Worm (Caenorhabditis elegans) whole organism, young adult: ENCODE results near the gene srd-35.

Experiments used
- B0035.1 ChIP-seq: sonication (generic microtip); optimal IDR thresholded peaks from 2 replicates; lab custom pipeline; 2016; ENCODE audit warnings: missing genetic modification characterization, mild to moderate bottlenecking, missing compliant biosample characterization, missing genotype, missing genetic modification reagents
- C06A6.2 ChIP-seq: fragments of 200-800 bp; sonication (Bioruptor generic); conservative IDR thresholded peaks from 2 replicates; pipeline ENCODE4 v1.3.6; 2022; ENCODE audit warnings: missing genetic modification characterization, missing compliant biosample characterization
- C17E4.6 ChIP-seq: fragments of 200-800 bp; sonication (Bioruptor generic); IDR thresholded peaks from 2 replicates; pipeline ENCODE4 v1.3.6; 2022; ENCODE audit warnings: missing genetic modification reagents, missing genetic modification characterization, missing compliant biosample characterization
- D2030.7 ChIP-seq: fragments of 200-800 bp; sonication (Bioruptor generic); IDR thresholded peaks from 2 replicates; pipeline ENCODE4 v1.3.6; 2022; ENCODE audit warnings: missing genetic modification reagents, missing genetic modification characterization, missing compliant biosample characterization
- F10E7.11 ChIP-seq: sonication (generic microtip); optimal IDR thresholded peaks from 2 replicates; lab custom pipeline; 2017; ENCODE audit warnings: mild to moderate bottlenecking, missing genetic modification characterization, moderate library complexity, missing compliant biosample characterization
- F33H1.4 ChIP-seq: fragments of 200-800 bp; sonication (Bioruptor generic); IDR thresholded peaks from 2 replicates; pipeline ENCODE4 v1.3.6; 2022; ENCODE audit warnings: missing genetic modification reagents, missing genetic modification characterization, missing compliant biosample characterization
- F37B4.10 ChIP-seq: fragments of 200-800 bp; sonication (Bioruptor generic); IDR thresholded peaks from 2 replicates; pipeline ENCODE4 v1.3.6; 2022; ENCODE audit warnings: missing genetic modification characterization, missing compliant biosample characterization
- T26A5.8 ChIP-seq: sonication (generic microtip); optimal IDR thresholded peaks from 2 replicates; lab custom pipeline; 2016; ENCODE audit warnings: missing genetic modification characterization, missing compliant biosample characterization
- Y53G8AR.9 ChIP-seq: fragments of 200-800 bp; sonication (Bioruptor generic); conservative IDR thresholded peaks from 2 replicates; pipeline ENCODE4 v1.3.6; 2022; ENCODE audit warnings: missing genetic modification reagents, missing genetic modification characterization, missing compliant biosample characterization
- Y79H2A.3 ChIP-seq: fragments of 200-800 bp; sonication (Bioruptor generic); conservative IDR thresholded peaks from 2 replicates; pipeline ENCODE4 v1.3.6; 2022; ENCODE audit warnings: missing genetic modification reagents, missing genetic modification characterization, missing compliant biosample characterization
- akir-1 ChIP-seq: fragments of 200-800 bp; sonication (Bioruptor generic); optimal IDR thresholded peaks from 2 replicates; lab custom pipeline; 2018; ENCODE audit warnings: mild to moderate bottlenecking, missing genetic modification characterization, moderate library complexity, missing compliant biosample characterization
- atf-7 ChIP-seq: sonication (generic microtip); optimal IDR thresholded peaks from 2 replicates; lab custom pipeline; 2017; ENCODE audit warnings: mild to moderate bottlenecking, missing genetic modification characterization, missing compliant biosample characterization
- bed-2 ChIP-seq: fragments of 200-800 bp; sonication (Bioruptor generic); IDR thresholded peaks from 2 replicates; pipeline ENCODE4 v1.3.6; 2022; ENCODE audit warnings: missing genetic modification reagents, missing genetic modification characterization, missing compliant biosample characterization
- cebp-1 ChIP-seq, 2 experiments: fragments of 200-800 bp in 1 of 2; sonication (Bioruptor generic) in 1 of 2; sonication (generic microtip) in 1 of 2; IDR thresholded peaks in 1 of 2; optimal IDR thresholded peaks in 1 of 2; 2 replicates each; pipeline versions ENCODE4 v1.3.6 to Lab custom; 2017 to 2022; ENCODE audit warnings: missing compliant biosample characterization in 2 of 2, missing genetic modification characterization in 2 of 2, mild to moderate bottlenecking in 1 of 2, missing genetic modification reagents in 1 of 2, moderate library complexity in 1 of 2
- ceh-40 ChIP-seq: fragments of 200-800 bp; sonication (Bioruptor generic); IDR thresholded peaks from 2 replicates; pipeline ENCODE4 v1.3.6; 2022; ENCODE audit warnings: missing genetic modification characterization, missing compliant biosample characterization
- dpff-1 ChIP-seq: sonication (generic microtip); optimal IDR thresholded peaks from 2 replicates; lab custom pipeline; 2017; ENCODE audit warnings: mild to moderate bottlenecking, missing genetic modification characterization, missing compliant biosample characterization
- efl-1 ChIP-seq: fragments of 150-350 bp; optimal IDR thresholded peaks from 2 replicates; lab custom pipeline; 2014; ENCODE audit warnings: missing biosample characterization, missing genetic modification reagents, missing genetic modification characterization
- egl-44 ChIP-seq: fragments of 200-800 bp; sonication (Bioruptor generic); IDR thresholded peaks from 2 replicates; pipeline ENCODE4 v1.3.6; 2022; ENCODE audit warnings: missing genetic modification reagents, missing genetic modification characterization, missing compliant biosample characterization
- hmg-1.2 ChIP-seq: fragments of 200-800 bp; sonication (Bioruptor generic); IDR thresholded peaks from 2 replicates; pipeline ENCODE4 v1.3.6; 2022; ENCODE audit warnings: missing genetic modification reagents, missing genetic modification characterization, missing compliant biosample characterization
- hmg-20 ChIP-seq: fragments of 200-800 bp; sonication (Bioruptor generic); IDR thresholded peaks from 2 replicates; pipeline ENCODE4 v1.3.6; 2022; ENCODE audit warnings: missing genetic modification reagents, missing genetic modification characterization, missing compliant biosample characterization
- let-607 ChIP-seq, 2 experiments: fragments of 200-800 bp in 1 of 2; sonication (Bioruptor generic) in 1 of 2; sonication (generic microtip) in 1 of 2; optimal IDR thresholded peaks; 2 replicates each; lab custom pipeline; 2016 to 2018; ENCODE audit warnings: mild to moderate bottlenecking in 2 of 2, missing compliant biosample characterization in 2 of 2, missing genetic modification characterization in 2 of 2, moderate library complexity in 2 of 2, missing genotype in 1 of 2
- lin-35 ChIP-seq, 3 experiments: fragments of 150-350 bp in 2 of 3; sonication (generic microtip) in 1 of 3; optimal IDR thresholded peaks; 2 replicates each; lab custom pipeline; 2014 to 2018; ENCODE audit warnings: missing biosample characterization in 3 of 3, missing genetic modification characterization in 3 of 3, missing genetic modification reagents in 3 of 3
- lin-54 ChIP-seq: fragments of 200-800 bp; sonication (Bioruptor generic); optimal IDR thresholded peaks from 2 replicates; lab custom pipeline; 2018; ENCODE audit warnings: mild to moderate bottlenecking, missing genetic modification characterization, missing compliant biosample characterization
- lsl-1 ChIP-seq: fragments of 200-800 bp; sonication (Bioruptor generic); optimal IDR thresholded peaks from 2 replicates; lab custom pipeline; 2018; ENCODE audit warnings: mild to moderate bottlenecking, missing genetic modification characterization, moderate library complexity, missing compliant biosample characterization
- madf-6 ChIP-seq: fragments of 200-800 bp; sonication (Bioruptor generic); IDR thresholded peaks from 2 replicates; pipeline ENCODE4 v1.3.6; 2022; ENCODE audit warnings: missing genetic modification reagents, missing genetic modification characterization, missing compliant biosample characterization
- madf-8 ChIP-seq: fragments of 200-800 bp; sonication (Bioruptor generic); conservative IDR thresholded peaks from 2 replicates; pipeline ENCODE4 v1.3.6; 2022; ENCODE audit warnings: missing genetic modification reagents, missing genetic modification characterization, missing compliant biosample characterization
- mcd-1 ChIP-seq: fragments of 200-800 bp; sonication (Bioruptor generic); IDR thresholded peaks from 2 replicates; pipeline ENCODE4 v1.3.6; 2022; ENCODE audit warnings: missing genetic modification reagents, missing genetic modification characterization, missing compliant biosample characterization
- nfya-1 ChIP-seq: sonication (generic microtip); optimal IDR thresholded peaks from 2 replicates; lab custom pipeline; 2017; ENCODE audit warnings: antibody characterized with exemption, missing compliant biosample characterization, missing genetic modification characterization, borderline replicate concordance; ENCODE audit not compliant: insufficient read depth
- nfyb-1 ChIP-seq: fragments of 200-800 bp; sonication (Bioruptor generic); IDR thresholded peaks from 2 replicates; pipeline ENCODE4 v1.3.6; 2022; ENCODE audit warnings: missing genetic modification reagents, missing genetic modification characterization, missing compliant biosample characterization
- nhr-80 ChIP-seq: sonication (generic microtip); optimal IDR thresholded peaks from 2 replicates; lab custom pipeline; 2016; ENCODE audit warnings: missing genetic modification characterization, missing compliant biosample characterization
- pbrm-1 ChIP-seq: fragments of 200-800 bp; sonication (Bioruptor generic); IDR thresholded peaks from 2 replicates; pipeline ENCODE4 v1.3.6; 2022; ENCODE audit warnings: missing genetic modification reagents, missing genetic modification characterization, missing compliant biosample characterization
- rcor-1 ChIP-seq: fragments of 200-800 bp; sonication (Bioruptor generic); IDR thresholded peaks from 2 replicates; pipeline ENCODE4 v1.3.6; 2022; ENCODE audit warnings: missing genetic modification reagents, missing genetic modification characterization, missing compliant biosample characterization
- snpc-1.1 ChIP-seq: sonication (generic microtip); optimal IDR thresholded peaks from 2 replicates; lab custom pipeline; 2017; ENCODE audit warnings: missing genetic modification characterization, mild to moderate bottlenecking, missing compliant biosample characterization, antibody characterized with exemption, moderate library complexity, missing genotype, missing genetic modification reagents; ENCODE audit not compliant: insufficient read depth
- snpc-4 ChIP-seq, 5 experiments: fragments of 150-350 bp in 1 of 5; sonication (generic microtip) in 4 of 5; optimal IDR thresholded peaks; 2 replicates each; lab custom pipeline; 2014 to 2018; ENCODE audit warnings: missing genetic modification characterization in 5 of 5, missing biosample characterization in 3 of 5, antibody characterized with exemption in 2 of 5, mild to moderate bottlenecking in 2 of 5, missing compliant biosample characterization in 2 of 5, missing genotype in 2 of 5, moderate library complexity in 2 of 5, missing genetic modification reagents in 1 of 5
- sptf-2 ChIP-seq: fragments of 200-800 bp; sonication (Bioruptor generic); optimal IDR thresholded peaks from 2 replicates; lab custom pipeline; 2018; ENCODE audit warnings: mild to moderate bottlenecking, missing genetic modification characterization, missing compliant biosample characterization
- tbp1 ChIP-seq: fragments of 200-800 bp; sonication (Bioruptor generic); optimal IDR thresholded peaks from 2 replicates; lab custom pipeline; 2018; ENCODE audit warnings: mild to moderate bottlenecking, missing genetic modification characterization, missing compliant biosample characterization
- tlf-1 ChIP-seq: fragments of 200-800 bp; sonication (Bioruptor generic); optimal IDR thresholded peaks from 2 replicates; lab custom pipeline; 2018; ENCODE audit warnings: mild to moderate bottlenecking, missing genetic modification characterization, missing compliant biosample characterization
- unc-62 ChIP-seq: fragments of 150-350 bp; optimal IDR thresholded peaks from 2 replicates; lab custom pipeline; 2014; ENCODE audit warnings: missing biosample characterization, missing genetic modification reagents, missing genetic modification characterization
- xnd-1 ChIP-seq: sonication (generic microtip); optimal IDR thresholded peaks from 2 replicates; lab custom pipeline; 2016; ENCODE audit warnings: missing genotype, missing genetic modification reagents, missing genetic modification characterization, missing compliant biosample characterization
- ztf-22 ChIP-seq: fragments of 200-800 bp; sonication (Bioruptor generic); optimal IDR thresholded peaks from 2 replicates; lab custom pipeline; 2018; ENCODE audit warnings: mild to moderate bottlenecking, missing genetic modification characterization, moderate library complexity, missing compliant biosample characterization
- ztf-28 ChIP-seq: fragments of 200-800 bp; sonication (Bioruptor generic); IDR thresholded peaks from 2 replicates; pipeline ENCODE4 v1.3.6; 2022; ENCODE audit warnings: missing genetic modification reagents, missing genetic modification characterization, missing compliant biosample characterization

Gene srd-35

ce11 chrV:13009271-13009670 is 45.1 kb downstream of the srd-35 start:
- TF ChIP-seq lsl-1 (GFP tag; lab: Kevin White, UChicago) (peak; percentile 73), D2030.7 (GFP tag; lab: Robert Waterston, UW) (0 out of 2 replicates have a peak, but pooled peaks have one; percentile 26), madf-6 (GFP tag; lab: Robert Waterston, UW) (peak; percentile 82), madf-8 (GFP tag; lab: Robert Waterston, UW) (peak; percentile 56), lin-54 (no peak), efl-1 (peak; percentile 24), bed-2 (GFP tag; lab: Robert Waterston, UW) (no peak), xnd-1 (tag; lab: Kevin White, UChicago) (peak; percentile 59), F33H1.4 (GFP tag; lab: Robert Waterston, UW) (peak; percentile 47; the same call in 1 of the 2 replicates)

- TF ChIP-seq lsl-1 (GFP tag; lab: Kevin White, UChicago) (no peak), egl-44 (GFP tag; lab: Robert Waterston, UW) (no peak), nhr-80 (tag; lab: Kevin White, UChicago) (peak; percentile 13), hmg-1.2 (GFP tag; lab: Robert Waterston, UW) (peak; percentile 54; the same call in 1 of the 2 replicates)
Measured at ce11 chrV:13009843-13010242, 45.7 kb downstream of the srd-35 start.

- TF ChIP-seq snpc-4 (GFP tag; optimal IDR thresholded peaks at IDR 0.05; lab: Kevin White, UChicago) (no peak), snpc-4 (tag; optimal IDR thresholded peaks at IDR 0.05; lab: Kevin White, UChicago) (no peak), F37B4.10 (GFP tag; lab: Robert Waterston, UW) (no peak), akir-1 (GFP tag; lab: Kevin White, UChicago) (no peak), Y79H2A.3 (no peak), C06A6.2 (GFP tag; lab: Robert Waterston, UW) (no peak), bed-2 (GFP tag; lab: Robert Waterston, UW) (no peak), snpc-1.1 (tag; lab: Kevin White, UChicago) (no peak), rcor-1 (GFP tag; lab: Robert Waterston, UW) (no peak), ceh-40 (GFP tag; lab: Robert Waterston, UW) (no peak), nfyb-1 (GFP tag; lab: Robert Waterston, UW) (no peak), pbrm-1 (GFP tag; lab: Robert Waterston, UW) (no peak), Y53G8AR.9 (GFP tag; lab: Robert Waterston, UW) (no peak), atf-7 (tag; lab: Kevin White, UChicago) (peak; percentile 87), ztf-22 (GFP tag; lab: Kevin White, UChicago) (no peak), tlf-1 (GFP tag; lab: Kevin White, UChicago) (no peak), dpff-1 (tag; lab: Kevin White, UChicago) (no peak), unc-62 (GFP tag; lab: Kevin White, UChicago) (peak; percentile 22), lin-35 (GFP tag; optimal IDR thresholded peaks at IDR 0.05; lab: Kevin White, UChicago) (no peak), let-607 (tag; optimal IDR thresholded peaks at IDR 0.05; lab: Kevin White, UChicago) (peak; percentile 58 to 92), C17E4.6 (GFP tag; lab: Robert Waterston, UW) (no peak), T26A5.8 (tag; lab: Kevin White, UChicago) (no peak), sptf-2 (GFP tag; lab: Kevin White, UChicago) (no peak), lsl-1 (GFP tag; lab: Kevin White, UChicago) (no peak), mcd-1 (GFP tag; lab: Robert Waterston, UW) (no peak), nhr-80 (tag; lab: Kevin White, UChicago) (peak; percentile 69), cebp-1 (GFP tag; IDR thresholded peaks at IDR 0.05; lab: Robert Waterston, UW) (no peak), cebp-1 (tag; optimal IDR thresholded peaks at IDR 0.05; lab: Kevin White, UChicago) (peak; percentile 23), F10E7.11 (tag; lab: Kevin White, UChicago) (no peak), hmg-20 (GFP tag; lab: Robert Waterston, UW) (no peak), B0035.1 (tag; lab: Kevin White, UChicago) (no peak), tbp1 (peak; percentile 1), efl-1 (no peak), ztf-28 (GFP tag; lab: Robert Waterston, UW) (no peak), nfya-1 (no peak)
Measured at ce11 chrV:13011904-13012303, 47.7 kb downstream of the srd-35 start.
